Worm (Caenorhabditis elegans) whole organism, young adult: ENCODE results near the gene F57B9.1.
A peak's percentile ranks its signal among the peaks of the same experiment; 100 is the strongest.

Source experiments
- C06A6.2 ChIP-seq: fragments of 200-800 bp; sonication (Bioruptor generic); conservative IDR thresholded peaks from 2 replicates; pipeline ENCODE4 v1.3.6; 2022; ENCODE audit warnings: missing genetic modification characterization, missing compliant biosample characterization
- F10E7.11 ChIP-seq: sonication (generic microtip); optimal IDR thresholded peaks from 2 replicates; lab custom pipeline; 2017; ENCODE audit warnings: mild to moderate bottlenecking, missing genetic modification characterization, moderate library complexity, missing compliant biosample characterization
- F22D6.2 ChIP-seq: sonication (generic microtip); optimal IDR thresholded peaks from 2 replicates; lab custom pipeline; 2016; ENCODE audit warnings: mild to moderate bottlenecking, missing genetic modification characterization, missing compliant biosample characterization
- F52B5.7 ChIP-seq: sonication (generic microtip); optimal IDR thresholded peaks from 2 replicates; lab custom pipeline; 2016; ENCODE audit warnings: mild to moderate bottlenecking, missing genetic modification characterization, missing compliant biosample characterization
- F55B11.4 ChIP-seq: sonication (generic microtip); optimal IDR thresholded peaks from 2 replicates; lab custom pipeline; 2016; ENCODE audit warnings: missing compliant biosample characterization, missing genetic modification characterization, borderline replicate concordance; ENCODE audit not compliant: insufficient read depth
- F57A8.1 ChIP-seq: fragments of 200-800 bp; sonication (Bioruptor generic); optimal IDR thresholded peaks from 2 replicates; lab custom pipeline; 2018; ENCODE audit warnings: mild to moderate bottlenecking, missing genetic modification characterization, moderate library complexity, missing compliant biosample characterization
- K12H6.12 ChIP-seq: fragments of 200-800 bp; sonication (Bioruptor generic); optimal IDR thresholded peaks from 2 replicates; lab custom pipeline; 2018; ENCODE audit warnings: mild to moderate bottlenecking, missing genetic modification characterization, missing compliant biosample characterization
- T26A5.8 ChIP-seq: sonication (generic microtip); optimal IDR thresholded peaks from 2 replicates; lab custom pipeline; 2016; ENCODE audit warnings: missing genetic modification characterization, missing compliant biosample characterization
- Y53F4B.3 ChIP-seq: fragments of 200-800 bp; sonication (Bioruptor generic); IDR thresholded peaks from 2 replicates; pipeline ENCODE4 v1.3.6; 2022; ENCODE audit warnings: missing genetic modification reagents, missing genetic modification characterization, missing compliant biosample characterization
- Y53G8AR.9 ChIP-seq: fragments of 200-800 bp; sonication (Bioruptor generic); conservative IDR thresholded peaks from 2 replicates; pipeline ENCODE4 v1.3.6; 2022; ENCODE audit warnings: missing genetic modification reagents, missing genetic modification characterization, missing compliant biosample characterization
- ZK185.1 ChIP-seq: sonication (generic microtip); optimal IDR thresholded peaks from 2 replicates; lab custom pipeline; 2016; ENCODE audit warnings: mild to moderate bottlenecking, missing genetic modification characterization, missing compliant biosample characterization; ENCODE audit not compliant: poor library complexity, severe bottlenecking
- akir-1 ChIP-seq: fragments of 200-800 bp; sonication (Bioruptor generic); optimal IDR thresholded peaks from 2 replicates; lab custom pipeline; 2018; ENCODE audit warnings: mild to moderate bottlenecking, missing genetic modification characterization, moderate library complexity, missing compliant biosample characterization
- aptf-2 ChIP-seq: fragments of 200-800 bp; sonication (Bioruptor generic); conservative IDR thresholded peaks from 2 replicates; pipeline ENCODE4 v1.3.6; 2022; ENCODE audit warnings: missing genetic modification reagents, missing genetic modification characterization, missing compliant biosample characterization
- athp-1 ChIP-seq: sonication (generic microtip); optimal IDR thresholded peaks from 2 replicates; lab custom pipeline; 2017; ENCODE audit warnings: mild to moderate bottlenecking, missing genetic modification characterization, missing compliant biosample characterization
- attf-3 ChIP-seq: fragments of 200-800 bp; sonication (Bioruptor generic); conservative IDR thresholded peaks from 2 replicates; pipeline ENCODE4 v1.3.6; 2022; ENCODE audit warnings: missing genetic modification reagents, missing genetic modification characterization, missing compliant biosample characterization
- attf-5 ChIP-seq: fragments of 200-800 bp; sonication (Bioruptor generic); optimal IDR thresholded peaks from 2 replicates; lab custom pipeline; 2018; ENCODE audit warnings: mild to moderate bottlenecking, missing genetic modification characterization, missing compliant biosample characterization
- attf-6 ChIP-seq: fragments of 200-800 bp; sonication (Bioruptor generic); IDR thresholded peaks from 2 replicates; pipeline ENCODE4 v1.3.6; 2022; ENCODE audit warnings: missing genetic modification reagents, missing genetic modification characterization, missing compliant biosample characterization
- bed-2 ChIP-seq: fragments of 200-800 bp; sonication (Bioruptor generic); IDR thresholded peaks from 2 replicates; pipeline ENCODE4 v1.3.6; 2022; ENCODE audit warnings: missing genetic modification reagents, missing genetic modification characterization, missing compliant biosample characterization
- ceh-40 ChIP-seq: fragments of 200-800 bp; sonication (Bioruptor generic); IDR thresholded peaks from 2 replicates; pipeline ENCODE4 v1.3.6; 2022; ENCODE audit warnings: missing genetic modification characterization, missing compliant biosample characterization
- efl-1 ChIP-seq: fragments of 150-350 bp; optimal IDR thresholded peaks from 2 replicates; lab custom pipeline; 2014; ENCODE audit warnings: missing biosample characterization, missing genetic modification reagents, missing genetic modification characterization
- egl-18 ChIP-seq: fragments of 200-800 bp; sonication (Bioruptor generic); IDR thresholded peaks from 2 replicates; pipeline ENCODE4 v1.3.6; 2022; ENCODE audit warnings: missing genetic modification reagents, missing genetic modification characterization, missing compliant biosample characterization
- ekl-4 ChIP-seq: fragments of 200-800 bp; sonication (Bioruptor generic); IDR thresholded peaks from 2 replicates; pipeline ENCODE4 v1.3.6; 2022; ENCODE audit warnings: missing genetic modification reagents, missing genetic modification characterization, missing compliant biosample characterization
- ets-4 ChIP-seq: fragments of 200-800 bp; sonication (Bioruptor generic); optimal IDR thresholded peaks from 2 replicates; lab custom pipeline; 2018; ENCODE audit warnings: mild to moderate bottlenecking, missing genetic modification characterization, missing compliant biosample characterization
- fkh-3 ChIP-seq: sonication (generic microtip); optimal IDR thresholded peaks from 2 replicates; lab custom pipeline; 2016; ENCODE audit warnings: mild to moderate bottlenecking, missing genetic modification characterization, missing compliant biosample characterization
- gei-17 ChIP-seq: fragments of 200-800 bp; sonication (Bioruptor generic); optimal IDR thresholded peaks from 2 replicates; lab custom pipeline; 2018; ENCODE audit warnings: mild to moderate bottlenecking, missing genetic modification characterization, missing compliant biosample characterization
- hmg-1.2 ChIP-seq: fragments of 200-800 bp; sonication (Bioruptor generic); IDR thresholded peaks from 2 replicates; pipeline ENCODE4 v1.3.6; 2022; ENCODE audit warnings: missing genetic modification reagents, missing genetic modification characterization, missing compliant biosample characterization
- hrde-1 ChIP-seq: sonication (generic microtip); optimal IDR thresholded peaks from 2 replicates; lab custom pipeline; 2016; ENCODE audit warnings: missing genetic modification characterization, mild to moderate bottlenecking, missing compliant biosample characterization, moderate library complexity, missing genotype, missing genetic modification reagents, borderline replicate concordance
- let-526 ChIP-seq: fragments of 200-800 bp; sonication (Bioruptor generic); IDR thresholded peaks from 2 replicates; pipeline ENCODE4 v1.3.6; 2022; ENCODE audit warnings: missing genetic modification reagents, missing genetic modification characterization, missing compliant biosample characterization
- lin-40 ChIP-seq: sonication (generic microtip); optimal IDR thresholded peaks from 2 replicates; lab custom pipeline; 2016; ENCODE audit warnings: missing genetic modification characterization, mild to moderate bottlenecking, missing compliant biosample characterization, missing genotype, missing genetic modification reagents
- madf-6 ChIP-seq: fragments of 200-800 bp; sonication (Bioruptor generic); IDR thresholded peaks from 2 replicates; pipeline ENCODE4 v1.3.6; 2022; ENCODE audit warnings: missing genetic modification reagents, missing genetic modification characterization, missing compliant biosample characterization
- madf-8 ChIP-seq: fragments of 200-800 bp; sonication (Bioruptor generic); conservative IDR thresholded peaks from 2 replicates; pipeline ENCODE4 v1.3.6; 2022; ENCODE audit warnings: missing genetic modification reagents, missing genetic modification characterization, missing compliant biosample characterization
- mcd-1 ChIP-seq: fragments of 200-800 bp; sonication (Bioruptor generic); IDR thresholded peaks from 2 replicates; pipeline ENCODE4 v1.3.6; 2022; ENCODE audit warnings: missing genetic modification reagents, missing genetic modification characterization, missing compliant biosample characterization
- mel-28 ChIP-seq: sonication (generic microtip); optimal IDR thresholded peaks from 2 replicates; lab custom pipeline; 2016; ENCODE audit warnings: borderline replicate concordance, mild to moderate bottlenecking, missing genetic modification characterization, missing compliant biosample characterization
- mes-4 ChIP-seq: sonication (generic microtip); optimal IDR thresholded peaks from 2 replicates; lab custom pipeline; 2016; ENCODE audit warnings: missing genotype, missing genetic modification characterization, missing compliant biosample characterization
- nfya-1 ChIP-seq: sonication (generic microtip); optimal IDR thresholded peaks from 2 replicates; lab custom pipeline; 2017; ENCODE audit warnings: antibody characterized with exemption, missing compliant biosample characterization, missing genetic modification characterization, borderline replicate concordance; ENCODE audit not compliant: insufficient read depth
- nfya-2 ChIP-seq: fragments of 200-800 bp; sonication (Bioruptor generic); IDR thresholded peaks from 2 replicates; pipeline ENCODE4 v1.3.6; 2022; ENCODE audit warnings: missing genetic modification reagents, missing genetic modification characterization, missing compliant biosample characterization
- nfyb-1 ChIP-seq: fragments of 200-800 bp; sonication (Bioruptor generic); IDR thresholded peaks from 2 replicates; pipeline ENCODE4 v1.3.6; 2022; ENCODE audit warnings: missing genetic modification reagents, missing genetic modification characterization, missing compliant biosample characterization
- nhr-80 ChIP-seq: sonication (generic microtip); optimal IDR thresholded peaks from 2 replicates; lab custom pipeline; 2016; ENCODE audit warnings: missing genetic modification characterization, missing compliant biosample characterization
- nhr-90 ChIP-seq: sonication (generic microtip); optimal IDR thresholded peaks from 2 replicates; lab custom pipeline; 2016; ENCODE audit warnings: missing genotype, mild to moderate bottlenecking, missing genetic modification characterization, missing compliant biosample characterization
- pha-4 ChIP-seq: fragments of 150-350 bp; sonication (generic microtip); optimal IDR thresholded peaks from 2 replicates; lab custom pipeline; 2014; ENCODE audit warnings: missing biosample characterization, missing genetic modification reagents, missing genetic modification characterization
- rpc-1 ChIP-seq, 2 experiments: fragments of 150-350 bp in 1 of 2; sonication (generic microtip) in 1 of 2; optimal IDR thresholded peaks; 2 replicates each; lab custom pipeline; 2014 to 2018; ENCODE audit warnings: missing biosample characterization in 1 of 2, missing genetic modification characterization in 1 of 2, missing genetic modification reagents in 1 of 2, missing genotype in 1 of 2
- sea-2 ChIP-seq: fragments of 200-800 bp; sonication (Bioruptor generic); IDR thresholded peaks from 2 replicates; pipeline ENCODE4 v1.3.6; 2022; ENCODE audit warnings: missing genetic modification characterization, missing compliant biosample characterization
- snpc-4 ChIP-seq, 5 experiments: fragments of 150-350 bp in 1 of 5; sonication (generic microtip) in 4 of 5; optimal IDR thresholded peaks; 2 replicates each; lab custom pipeline; 2014 to 2018; ENCODE audit warnings: missing genetic modification characterization in 5 of 5, missing biosample characterization in 3 of 5, antibody characterized with exemption in 2 of 5, mild to moderate bottlenecking in 2 of 5, missing compliant biosample characterization in 2 of 5, missing genotype in 2 of 5, moderate library complexity in 2 of 5, missing genetic modification reagents in 1 of 5
- somi-1 ChIP-seq: fragments of 200-800 bp; sonication (Bioruptor generic); optimal IDR thresholded peaks from 2 replicates; lab custom pipeline; 2018; ENCODE audit warnings: mild to moderate bottlenecking, missing genetic modification characterization, missing compliant biosample characterization
- tbx-9 ChIP-seq: sonication (generic microtip); optimal IDR thresholded peaks from 2 replicates; lab custom pipeline; 2016; ENCODE audit warnings: borderline replicate concordance, missing genetic modification characterization, inconsistent platforms, missing compliant biosample characterization
- zim-3 ChIP-seq: sonication (generic microtip); optimal IDR thresholded peaks from 2 replicates; lab custom pipeline; 2017; ENCODE audit warnings: mild to moderate bottlenecking, missing genetic modification characterization, moderate library complexity, missing compliant biosample characterization
- ztf-22 ChIP-seq: fragments of 200-800 bp; sonication (Bioruptor generic); optimal IDR thresholded peaks from 2 replicates; lab custom pipeline; 2018; ENCODE audit warnings: mild to moderate bottlenecking, missing genetic modification characterization, moderate library complexity, missing compliant biosample characterization

F57B9.1 gene

DNA sequence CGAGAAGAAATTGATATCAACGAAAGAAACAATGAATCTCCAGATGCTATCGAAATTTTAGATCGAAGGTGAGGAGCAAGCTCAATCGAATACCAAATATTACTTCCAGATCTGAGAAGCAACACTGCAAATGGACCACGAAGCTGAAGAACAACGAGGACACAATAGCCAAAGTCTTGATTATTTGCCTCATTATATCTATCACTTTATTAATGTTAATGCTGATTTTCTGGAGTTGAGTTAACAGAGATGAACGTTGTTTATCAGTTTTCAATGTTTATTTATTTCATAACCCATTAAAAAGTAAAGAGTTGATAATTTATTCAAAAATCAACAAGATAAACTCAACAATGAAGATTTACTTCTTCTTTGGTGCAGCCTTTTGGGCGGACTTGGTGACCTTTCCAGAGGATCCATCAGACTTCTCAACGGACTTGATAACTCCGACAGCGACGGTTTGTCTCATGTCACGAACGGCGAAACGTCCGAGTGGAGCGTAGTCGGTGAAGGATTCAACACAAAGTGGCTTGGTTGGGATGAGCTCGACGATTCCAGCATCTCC, 8.0 kb downstream of the F57B9.1 start (continued):
- TF ChIP-seq let-526 (GFP tag; lab: Robert Waterston, UW): no peak
- no peak for TF ChIP-seq pha-4
- TF ChIP-seq F10E7.11 (tag; lab: Kevin White, UChicago): no peak
- TF ChIP-seq fkh-3 (tag; lab: Kevin White, UChicago): no peak
- TF ChIP-seq mel-28 (tag; lab: Kevin White, UChicago): no peak
- TF ChIP-seq attf-5: no peak
- TF ChIP-seq Y53F4B.3 (GFP tag; lab: Robert Waterston, UW): 0 out of 2 replicates have a peak, but pooled peaks have one; percentile 18
- TF ChIP-seq mcd-1 (GFP tag; lab: Robert Waterston, UW): peak; percentile 43; the same call in 1 of the 2 replicates
- no peak for TF ChIP-seq madf-8
- TF ChIP-seq F55B11.4: no peak
- TF ChIP-seq aptf-2 (GFP tag; lab: Robert Waterston, UW): no peak
- TF ChIP-seq ets-4 (GFP tag; lab: Kevin White, UChicago): no peak
- TF ChIP-seq gei-17: no peak
- no peak for TF ChIP-seq ceh-40
- TF ChIP-seq hrde-1: peak; percentile 92
- peak; percentile 51 for TF ChIP-seq hmg-1.2 (GFP tag; lab: Robert Waterston, UW)
- TF ChIP-seq Y53G8AR.9 (GFP tag; lab: Robert Waterston, UW): peak; percentile 93
- TF ChIP-seq F52B5.7 (tag; lab: Kevin White, UChicago): peak; percentile 14
- peak; percentile 64 for TF ChIP-seq snpc-4 (GFP tag; optimal IDR thresholded peaks at IDR 0.05; lab: Kevin White, UChicago)
- peak in 3 of 4 experiments; percentile 57 to 76 (median 74) for TF ChIP-seq snpc-4 (tag; optimal IDR thresholded peaks at IDR 0.05; lab: Kevin White, UChicago)
- no peak for TF ChIP-seq T26A5.8 (tag; lab: Kevin White, UChicago)
- no peak for TF ChIP-seq nhr-80 (tag; lab: Kevin White, UChicago)
- TF ChIP-seq nfya-2: peak; percentile 78; the same call in 1 of the 2 replicates
- TF ChIP-seq attf-6 (GFP tag; lab: Robert Waterston, UW): peak; percentile 84
- no peak for TF ChIP-seq C06A6.2 (GFP tag; lab: Robert Waterston, UW)
- TF ChIP-seq ekl-4 (GFP tag; lab: Robert Waterston, UW): peak; percentile 85
- no peak for TF ChIP-seq sea-2 (GFP tag; lab: Robert Waterston, UW)
- TF ChIP-seq ztf-22 (GFP tag; lab: Kevin White, UChicago): peak; percentile 3
- no peak for TF ChIP-seq mes-4 (tag; lab: Kevin White, UChicago)
- TF ChIP-seq nfyb-1 (GFP tag; lab: Robert Waterston, UW): 0 out of 2 replicates have a peak, but pooled peaks have one; percentile 62
- no peak for TF ChIP-seq lin-40
- no peak for TF ChIP-seq rpc-1 (optimal IDR thresholded peaks at IDR 0.05; lab: Kevin White, UChicago)
- no peak for TF ChIP-seq rpc-1 (tag; optimal IDR thresholded peaks at IDR 0.05; lab: Kevin White, UChicago)
- no peak for TF ChIP-seq nfya-1 (tag; lab: Kevin White, UChicago)
- TF ChIP-seq ZK185.1 (tag; lab: Kevin White, UChicago): no peak
- peak; percentile 58 for TF ChIP-seq athp-1 (tag; lab: Kevin White, UChicago)
- peak; percentile 31 for TF ChIP-seq efl-1 (GFP tag; lab: Kevin White, UChicago)
- TF ChIP-seq bed-2 (GFP tag; lab: Robert Waterston, UW): no peak
- no peak for TF ChIP-seq K12H6.12
- TF ChIP-seq F57A8.1: no peak
- TF ChIP-seq zim-3 (tag; lab: Kevin White, UChicago): peak; percentile 33
- TF ChIP-seq attf-3 (GFP tag; lab: Robert Waterston, UW): no peak
- no peak for TF ChIP-seq nhr-90
- no peak for TF ChIP-seq egl-18
- TF ChIP-seq madf-6 (GFP tag; lab: Robert Waterston, UW): peak; percentile 81
- TF ChIP-seq F22D6.2 (tag; lab: Kevin White, UChicago): no peak
- TF ChIP-seq tbx-9 (tag; lab: Kevin White, UChicago): no peak
- TF ChIP-seq akir-1 (GFP tag; lab: Kevin White, UChicago): no peak
- no peak for TF ChIP-seq somi-1 (GFP tag; lab: Kevin White, UChicago)
